Fruit fly (Drosophila melanogaster): ENCODE results near the gene CG11696.

Gene CG11696

dm6 chrX:11544951-11545426 is 28.5 kb upstream of the CG11696 start:
- TF ChIP-seq Dad (GFP tag; optimal IDR thresholded peaks at IDR 0.05) (no peak), bsh (GFP tag; optimal IDR thresholded peaks at IDR 0.05) (peak in 1 of 2 experiments; percentile 56), Drgx (GFP tag; IDR thresholded peaks at IDR 0.05) (peak; percentile 7; the same call in 1 of the 2 replicates)

dm6 chrX:11546941-11547340 is 26.6 kb upstream of the CG11696 start:
- TF ChIP-seq CG9797 (GFP tag; optimal IDR thresholded peaks at IDR 0.05) (no peak), vvl (GFP tag; IDR thresholded peaks at IDR 0.05) (0 out of 2 replicates have a peak, but pooled peaks have one; percentile 15), CG33557 (GFP tag; optimal IDR thresholded peaks at IDR 0.05) (no peak), CG15479 (GFP tag; optimal IDR thresholded peaks at IDR 0.05) (no peak), cwo (GFP tag; optimal IDR thresholded peaks at IDR 0.05) (peak; percentile 69), Drgx (GFP tag; IDR thresholded peaks at IDR 0.05) (no peak), Hey (tag; optimal IDR thresholded peaks at IDR 0.05) (peak; percentile 23), Jarid2 (GFP tag; optimal IDR thresholded peaks at IDR 0.05) (no peak), HmgD (GFP tag; optimal IDR thresholded peaks at IDR 0.05) (no peak), Adf1 (GFP tag; IDR thresholded peaks at IDR 0.05) (no peak), Dfd (GFP tag; optimal IDR thresholded peaks at IDR 0.05) (no peak), CG2199 (GFP tag; IDR thresholded peaks at IDR 0.05) (no peak), crol (GFP tag; IDR thresholded peaks at IDR 0.05) (peak; percentile 52), Lhr (GFP tag; optimal IDR thresholded peaks at IDR 0.05) (no peak), CG42726 (GFP tag; IDR thresholded peaks at IDR 0.05; ENCODE audit: partially characterized antibody) (no peak), chinmo (GFP tag; IDR thresholded peaks at IDR 0.05; ENCODE audit: partially characterized antibody) (0 out of 4 replicates have a peak, but pooled peaks have one; percentile 44), Usf (GFP tag; optimal IDR thresholded peaks at IDR 0.05) (no peak), CG2712 (tag; optimal IDR thresholded peaks at IDR 0.05) (no peak), peb (GFP tag; IDR thresholded peaks at IDR 0.05) (no peak), CG7556 (GFP tag; optimal IDR thresholded peaks at IDR 0.05) (no peak), Kr (GFP tag; optimal IDR thresholded peaks at IDR 0.05) (no peak), CG2129 (GFP tag; IDR thresholded peaks at IDR 0.05; ENCODE audit: partially characterized antibody) (no peak), Gug (GFP tag; IDR thresholded peaks at IDR 0.05) (no peak), CG1024 (GFP tag; IDR thresholded peaks at IDR 0.05) (no peak), CG13894 (tag; optimal IDR thresholded peaks at IDR 0.05) (peak; percentile 74), Med (GFP tag) (peak; percentile 38), Atf3 (GFP tag; optimal IDR thresholded peaks at IDR 0.05) (no peak), CG8359 (GFP tag; optimal IDR thresholded peaks at IDR 0.05; ENCODE audit: borderline replicate concordance) (peak; percentile 97), CG6654 (GFP tag; optimal IDR thresholded peaks at IDR 0.05) (no peak), pros (GFP tag; optimal IDR thresholded peaks at IDR 0.05) (no peak), CG4820 (GFP tag; optimal IDR thresholded peaks at IDR 0.05) (no peak)

dm6 chrX:11548701-11549100 is 24.8 kb upstream of the CG11696 start:
- TF ChIP-seq MBD-R2 (GFP tag; IDR thresholded peaks at IDR 0.05) (no peak), chm (GFP tag; IDR thresholded peaks at IDR 0.05) (0 out of 2 replicates have a peak, but pooled peaks have one; percentile 14), Six4 (GFP tag; optimal IDR thresholded peaks at IDR 0.05) (peak; percentile 33), CG11504 (tag; optimal IDR thresholded peaks at IDR 0.05) (peak; percentile 57), CG9437 (GFP tag; optimal IDR thresholded peaks at IDR 0.05) (no peak), dysf (GFP tag; IDR thresholded peaks at IDR 0.05) (no peak), tin (GFP tag; optimal IDR thresholded peaks at IDR 0.05) (peak; percentile 55), CG3838 (GFP tag; optimal IDR thresholded peaks at IDR 0.05) (peak; percentile 43), CG15269 (tag; optimal IDR thresholded peaks at IDR 0.05) (peak; percentile 17), slp2 (GFP tag; optimal IDR thresholded peaks at IDR 0.05) (peak; percentile 19), onecut (GFP tag; IDR thresholded peaks at IDR 0.05) (0 out of 2 replicates have a peak, but pooled peaks have one; percentile 24), shn (GFP tag; optimal IDR thresholded peaks at IDR 0.05) (no peak), CG12942 (GFP tag; optimal IDR thresholded peaks at IDR 0.05) (no peak), br (optimal IDR thresholded peaks at IDR 0.05) (no peak), hb (GFP tag; IDR thresholded peaks at IDR 0.05; ENCODE audit: partially characterized antibody) (no peak), CG12219 (GFP tag; optimal IDR thresholded peaks at IDR 0.05) (peak; percentile 29), MTF-1 (GFP tag; optimal IDR thresholded peaks at IDR 0.05; ENCODE audit: borderline replicate concordance) (peak; percentile 30)

All from whole organism, embryonic.